Worm (Caenorhabditis elegans) whole organism, young adult: ENCODE results near the gene srv-26.
"Not testable (repeated sequence)": the region's sequence is repeated elsewhere in the genome, so short reads cannot be mapped to it uniquely, and the experiment has no call there.

Source experiments
- F57C9.4 ChIP-seq: sonication (generic microtip); optimal IDR thresholded peaks from 2 replicates; lab custom pipeline; 2017; ENCODE audit warnings: mild to moderate bottlenecking, missing genetic modification characterization, missing compliant biosample characterization
- Y53G8AR.9 ChIP-seq: fragments of 200-800 bp; sonication (Bioruptor generic); conservative IDR thresholded peaks from 2 replicates; pipeline ENCODE4 v1.3.6; 2022; ENCODE audit warnings: missing genetic modification reagents, missing genetic modification characterization, missing compliant biosample characterization
- egrh-3 ChIP-seq: fragments of 200-800 bp; sonication (Bioruptor generic); IDR thresholded peaks from 2 replicates; pipeline ENCODE4 v1.3.6; 2022; ENCODE audit warnings: missing genetic modification reagents, missing genetic modification characterization, missing compliant biosample characterization
- fkh-3 ChIP-seq: sonication (generic microtip); optimal IDR thresholded peaks from 2 replicates; lab custom pipeline; 2016; ENCODE audit warnings: mild to moderate bottlenecking, missing genetic modification characterization, missing compliant biosample characterization
- mes-4 ChIP-seq: sonication (generic microtip); optimal IDR thresholded peaks from 2 replicates; lab custom pipeline; 2016; ENCODE audit warnings: missing genotype, missing genetic modification characterization, missing compliant biosample characterization
- nhr-179 ChIP-seq: sonication (generic microtip); optimal IDR thresholded peaks from 2 replicates; lab custom pipeline; 2016; ENCODE audit warnings: mild to moderate bottlenecking, missing genetic modification characterization, missing compliant biosample characterization
- nhr-27 ChIP-seq: fragments of 200-800 bp; sonication (Bioruptor generic); optimal IDR thresholded peaks from 2 replicates; lab custom pipeline; 2018; ENCODE audit warnings: mild to moderate bottlenecking, missing genetic modification characterization, moderate library complexity, missing compliant biosample characterization
- rcor-1 ChIP-seq: fragments of 200-800 bp; sonication (Bioruptor generic); IDR thresholded peaks from 2 replicates; pipeline ENCODE4 v1.3.6; 2022; ENCODE audit warnings: missing genetic modification reagents, missing genetic modification characterization, missing compliant biosample characterization
- repo-1 ChIP-seq: sonication (generic microtip); optimal IDR thresholded peaks from 2 replicates; lab custom pipeline; 2017; ENCODE audit warnings: mild to moderate bottlenecking, missing genetic modification characterization, missing compliant biosample characterization
- ztf-6 ChIP-seq: fragments of 200-800 bp; sonication (Bioruptor generic); IDR thresholded peaks from 2 replicates; pipeline ENCODE4 v1.3.6; 2022; ENCODE audit warnings: missing genetic modification reagents, missing genetic modification characterization, missing compliant biosample characterization

Gene srv-26

DNA sequence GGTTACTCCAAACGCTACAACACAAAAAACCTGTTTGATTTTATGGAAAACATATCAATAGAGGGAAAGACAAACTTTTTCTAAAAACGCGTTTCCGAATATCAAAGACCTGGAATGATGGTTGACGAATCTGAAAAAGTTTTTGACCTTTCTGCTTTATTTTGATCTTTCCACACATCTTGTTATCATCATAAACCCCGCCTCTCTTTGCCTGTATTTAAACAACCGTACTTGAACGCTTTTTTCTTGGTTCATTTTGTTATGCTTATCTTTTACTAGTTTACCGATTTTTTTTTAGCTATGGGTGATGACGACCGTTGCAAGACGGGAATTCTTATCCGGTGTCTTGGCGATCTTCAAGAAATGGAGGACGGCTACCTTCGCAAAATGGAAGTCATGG, 48.7 kb downstream of the srv-26 start, which contains the start of gene T13A10.2:
Gene T13A10.2 (plus strand): TSS at position 301 of the 400 bp plus-strand sequence.
- TF ChIP-seq fkh-3, F57C9.4, mes-4 (tag; lab: Kevin White, UChicago): not testable (repeated sequence)

DNA sequence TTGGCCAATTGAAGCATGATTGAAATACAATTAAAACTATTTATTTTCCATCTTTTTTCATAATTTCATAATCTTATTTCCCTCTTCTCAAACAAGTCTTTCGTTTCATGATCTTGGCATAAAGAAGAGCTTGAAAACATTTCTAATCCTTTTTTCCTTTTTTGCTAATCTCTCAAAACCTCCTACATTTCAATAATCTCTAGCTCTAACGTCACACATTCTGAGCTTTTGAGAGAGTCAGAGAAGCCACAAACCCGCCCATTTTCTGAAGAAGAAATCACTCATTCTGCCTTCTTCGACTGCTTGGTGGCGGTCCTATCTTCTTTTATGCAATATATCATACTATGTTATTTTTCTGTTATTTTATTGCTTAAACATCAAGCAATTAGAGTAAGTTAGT, 52.1 kb downstream of the srv-26 start, which contains the start of gene F58F9.1:
Gene F58F9.1 (plus strand): TSS at position 251 of the 400 bp plus-strand sequence.
- TF ChIP-seq egrh-3 (GFP tag; lab: Robert Waterston, UW) (no peak), Y53G8AR.9 (GFP tag; lab: Robert Waterston, UW) (no peak), ztf-6 (no peak), nhr-27 (tag; lab: Kevin White, UChicago) (no peak), repo-1 (tag; lab: Kevin White, UChicago) (no peak), rcor-1 (no peak), nhr-179 (tag; lab: Kevin White, UChicago) (no peak)
